Worm (Caenorhabditis elegans): Measurements from ENCODE around the gene ddl-1.

DNA sequence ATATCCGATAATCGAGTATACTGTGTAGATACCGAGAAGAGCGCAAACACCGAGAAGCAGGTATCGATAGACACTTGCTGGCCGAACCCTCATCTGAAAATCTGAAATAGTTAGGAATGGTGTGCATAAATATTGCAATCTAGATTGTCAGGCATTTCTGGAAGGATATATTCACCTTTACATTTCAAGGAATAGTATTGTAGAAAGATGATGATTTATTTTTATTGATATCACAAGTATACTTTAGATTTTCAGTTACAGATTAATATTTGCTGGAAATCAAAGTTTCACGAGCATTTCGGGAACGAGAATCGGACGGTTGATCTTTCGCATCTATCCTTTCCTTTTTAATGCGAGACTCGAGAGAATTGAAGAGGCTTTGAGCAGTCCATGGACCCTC, 11.5 kb upstream of the ddl-1 start, which contains the start of gene fut-3:
- TF ChIP-seq him-1 (tag; optimal IDR thresholded peaks at IDR 0.05) (no peak), W03F9.2 (tag; optimal IDR thresholded peaks at IDR 0.05) (no peak), dao-5 (tag; optimal IDR thresholded peaks at IDR 0.05) (no peak)

All from whole organism, L4/young adult.